Fruit fly (Drosophila melanogaster): ENCODE data around the gene CG31800.

dm6 chr2L:19074099-19074828, 39.9 kb upstream of the CG31800 start, which contains the start of gene CG17572:
- TF ChIP-seq psq (optimal IDR thresholded peaks at IDR 0.05) (no peak), ttk (optimal IDR thresholded peaks at IDR 0.05) (no peak), Sin3A (optimal IDR thresholded peaks at IDR 0.05) (no peak), h (optimal IDR thresholded peaks at IDR 0.05) (no peak), Myc (optimal IDR thresholded peaks at IDR 0.05) (no peak), insv (optimal IDR thresholded peaks at IDR 0.05) (no peak)
